Worm (Caenorhabditis elegans): ENCODE results near the gene gcy-18.

ce11 chrIV:12849030-12849560 is 10.8 kb upstream of the gcy-18 start, which contains the start of gene srf-3:
- no peak for TF ChIP-seq Y22D7AL.16 (tag; optimal IDR thresholded peaks at IDR 0.05)
- TF ChIP-seq nhr-11 (tag; optimal IDR thresholded peaks at IDR 0.05), result no peak
- TF ChIP-seq nhr-232 (tag; optimal IDR thresholded peaks at IDR 0.05), result no peak
- TF ChIP-seq ceh-14 (tag; optimal IDR thresholded peaks at IDR 0.05), result no peak
- TF ChIP-seq pha-4 (tag; optimal IDR thresholded peaks at IDR 0.05), result no peak
- TF ChIP-seq elt-2 (tag; optimal IDR thresholded peaks at IDR 0.05), result no peak
- no peak for TF ChIP-seq unc-55 (GFP tag; optimal IDR thresholded peaks at IDR 0.05)
- TF ChIP-seq hlh-30 (tag; optimal IDR thresholded peaks at IDR 0.05; ENCODE audit: insufficient read depth), result no peak
- TF ChIP-seq fkh-10 (GFP tag; optimal IDR thresholded peaks at IDR 0.05), result no peak
- no peak for TF ChIP-seq rnt-1 (tag; optimal IDR thresholded peaks at IDR 0.05)
